Worm (Caenorhabditis elegans) whole organism, mixed stage, embryonic: ENCODE data around the gene semo-1.

Experiments
- M03D4.4 ChIP-seq: sonication (generic microtip); optimal IDR thresholded peaks from 2 replicates; lab custom pipeline; 2017; ENCODE audit warnings: mild to moderate bottlenecking, missing genetic modification characterization, missing compliant biosample characterization
- bed-3 ChIP-seq: fragments of 200-800 bp; sonication (Bioruptor generic); optimal IDR thresholded peaks from 3 replicates; lab custom pipeline; 2018; ENCODE audit warnings: mild to moderate bottlenecking, missing genetic modification characterization, moderate library complexity, missing compliant biosample characterization
- blmp-1 ChIP-seq: fragments of 150-350 bp; optimal IDR thresholded peaks from 2 replicates; lab custom pipeline; 2014; ENCODE audit warnings: missing biosample characterization, missing genetic modification characterization
- ceh-39 ChIP-seq: fragments of 150-350 bp; optimal IDR thresholded peaks from 2 replicates; lab custom pipeline; 2014; ENCODE audit warnings: missing biosample characterization, missing genetic modification characterization
- ceh-43 ChIP-seq: fragments of 200-800 bp; sonication (Bioruptor generic); optimal IDR thresholded peaks from 2 replicates; lab custom pipeline; 2018; ENCODE audit warnings: mild to moderate bottlenecking, missing genetic modification characterization, moderate library complexity, missing compliant biosample characterization
- ceh-83 ChIP-seq: fragments of 200-800 bp; sonication (Bioruptor generic); optimal IDR thresholded peaks from 2 replicates; lab custom pipeline; 2018; ENCODE audit warnings: mild to moderate bottlenecking, missing genetic modification characterization, missing compliant biosample characterization
- ces-1 ChIP-seq: fragments of 150-350 bp; optimal IDR thresholded peaks from 2 replicates; lab custom pipeline; 2014; ENCODE audit warnings: missing biosample characterization, missing genetic modification reagents, missing genetic modification characterization
- cnd-1 ChIP-seq: fragments of 200-800 bp; sonication (Bioruptor generic); optimal IDR thresholded peaks from 2 replicates; lab custom pipeline; 2018; ENCODE audit warnings: mild to moderate bottlenecking, missing genetic modification characterization, missing compliant biosample characterization
- drap-1 ChIP-seq: fragments of 200-800 bp; sonication (Bioruptor generic); optimal IDR thresholded peaks from 3 replicates; lab custom pipeline; 2018; ENCODE audit warnings: mild to moderate bottlenecking, missing genetic modification characterization, missing compliant biosample characterization
- elt-1 ChIP-seq: sonication (generic microtip); optimal IDR thresholded peaks from 2 replicates; lab custom pipeline; 2017; ENCODE audit warnings: missing genetic modification characterization, mild to moderate bottlenecking, missing compliant biosample characterization, antibody characterized with exemption, moderate library complexity, borderline replicate concordance; ENCODE audit not compliant: insufficient read depth
- elt-3 ChIP-seq: fragments of 150-350 bp; optimal IDR thresholded peaks from 2 replicates; lab custom pipeline; 2014; ENCODE audit warnings: missing biosample characterization, missing genetic modification characterization
- flh-1 ChIP-seq: fragments of 200-800 bp; sonication (Bioruptor generic); optimal IDR thresholded peaks from 2 replicates; lab custom pipeline; 2018; ENCODE audit warnings: mild to moderate bottlenecking, missing genetic modification characterization, moderate library complexity, missing compliant biosample characterization
- ham-2 ChIP-seq: fragments of 200-800 bp; sonication (Bioruptor generic); optimal IDR thresholded peaks from 2 replicates; lab custom pipeline; 2018; ENCODE audit warnings: mild to moderate bottlenecking, missing genetic modification characterization, missing compliant biosample characterization
- hlh-1 ChIP-seq: fragments of 150-350 bp; optimal IDR thresholded peaks from 2 replicates; lab custom pipeline; 2014; ENCODE audit warnings: missing biosample characterization, missing genetic modification reagents, missing genetic modification characterization
- lin-13 ChIP-seq: fragments of 150-350 bp; optimal IDR thresholded peaks from 2 replicates; lab custom pipeline; 2014; ENCODE audit warnings: missing biosample characterization, missing genetic modification characterization
- lin-32 ChIP-seq: fragments of 200-800 bp; sonication (Bioruptor generic); optimal IDR thresholded peaks from 2 replicates; lab custom pipeline; 2018; ENCODE audit warnings: mild to moderate bottlenecking, missing genetic modification characterization, missing compliant biosample characterization
- lsy-2 ChIP-seq: fragments of 150-350 bp; optimal IDR thresholded peaks from 2 replicates; lab custom pipeline; 2014; ENCODE audit warnings: missing biosample characterization, missing genetic modification characterization
- mab-5 ChIP-seq: fragments of 150-350 bp; optimal IDR thresholded peaks from 2 replicates; lab custom pipeline; 2014; ENCODE audit warnings: missing biosample characterization, missing genetic modification characterization
- mep-1 ChIP-seq: fragments of 150-350 bp; optimal IDR thresholded peaks from 2 replicates; lab custom pipeline; 2017; ENCODE audit warnings: missing biosample characterization, missing genetic modification reagents, missing genetic modification characterization, inconsistent platforms
- mls-2 ChIP-seq: sonication (generic microtip); optimal IDR thresholded peaks from 2 replicates; lab custom pipeline; 2016; ENCODE audit warnings: mild to moderate bottlenecking, missing genetic modification characterization, moderate library complexity, missing compliant biosample characterization
- nhr-12 ChIP-seq: fragments of 150-350 bp; optimal IDR thresholded peaks from 2 replicates; lab custom pipeline; 2014; ENCODE audit warnings: missing biosample characterization, missing genetic modification characterization
- nhr-2 ChIP-seq: fragments of 150-350 bp; optimal IDR thresholded peaks from 2 replicates; lab custom pipeline; 2014; ENCODE audit warnings: missing biosample characterization, missing genetic modification characterization
- nhr-237 ChIP-seq: fragments of 150-350 bp; optimal IDR thresholded peaks from 2 replicates; lab custom pipeline; 2014; ENCODE audit warnings: missing biosample characterization, missing genetic modification characterization
- nhr-28 ChIP-seq: fragments of 150-350 bp; optimal IDR thresholded peaks from 2 replicates; lab custom pipeline; 2014; ENCODE audit warnings: missing biosample characterization, missing genetic modification characterization
- nhr-76 ChIP-seq: sonication (generic microtip); optimal IDR thresholded peaks from 2 replicates; lab custom pipeline; 2017; ENCODE audit warnings: missing biosample characterization, missing genetic modification characterization
- pha-4 ChIP-seq: fragments of 150-350 bp; optimal IDR thresholded peaks from 2 replicates; lab custom pipeline; 2018; ENCODE audit warnings: missing biosample characterization, missing genetic modification reagents, missing genetic modification characterization
- sem-2 ChIP-seq: fragments of 200-800 bp; sonication (Bioruptor generic); optimal IDR thresholded peaks from 2 replicates; lab custom pipeline; 2018; ENCODE audit warnings: mild to moderate bottlenecking, missing genetic modification characterization, missing compliant biosample characterization
- snpc-4 ChIP-seq: fragments of 150-350 bp; optimal IDR thresholded peaks from 2 replicates; lab custom pipeline; 2014; ENCODE audit warnings: missing biosample characterization, missing genetic modification characterization
- sptf-1 ChIP-seq: sonication (generic microtip); optimal IDR thresholded peaks from 2 replicates; lab custom pipeline; 2017; ENCODE audit warnings: mild to moderate bottlenecking, missing genetic modification characterization, moderate library complexity, missing compliant biosample characterization
- tbx-8 ChIP-seq: fragments of 200-800 bp; sonication (Bioruptor generic); optimal IDR thresholded peaks from 2 replicates; lab custom pipeline; 2018; ENCODE audit warnings: mild to moderate bottlenecking, missing genetic modification characterization, moderate library complexity, missing compliant biosample characterization
- unc-120 ChIP-seq: sonication (generic microtip); optimal IDR thresholded peaks from 2 replicates; lab custom pipeline; 2017; ENCODE audit warnings: missing genetic modification characterization, missing compliant biosample characterization; ENCODE audit not compliant: poor library complexity, severe bottlenecking
- unc-39 ChIP-seq: fragments of 150-350 bp; optimal IDR thresholded peaks from 2 replicates; lab custom pipeline; 2014; ENCODE audit warnings: missing biosample characterization, missing genetic modification characterization
- unc-62 ChIP-seq: fragments of 150-350 bp; optimal IDR thresholded peaks from 2 replicates; lab custom pipeline; 2014; ENCODE audit warnings: missing biosample characterization, missing genetic modification reagents, missing genetic modification characterization
- zip-8 ChIP-seq: fragments of 150-350 bp; optimal IDR thresholded peaks from 2 replicates; lab custom pipeline; 2014; ENCODE audit warnings: missing biosample characterization, missing genetic modification characterization
- ztf-11 ChIP-seq: fragments of 150-350 bp; optimal IDR thresholded peaks from 2 replicates; lab custom pipeline; 2014; ENCODE audit warnings: missing biosample characterization, missing genetic modification characterization

Gene semo-1

ce11 chrIV:14032620-14033501, 18.1 kb upstream of the semo-1 start:
- TF ChIP-seq pha-4 (tag; lab: Kevin White, UChicago) = peak; percentile 96
- TF ChIP-seq lin-32 = peak; percentile 19
- no peak for TF ChIP-seq cnd-1 (tag; lab: Kevin White, UChicago)
- peak; percentile 92 for TF ChIP-seq ces-1 (GFP tag; lab: Kevin White, UChicago)
- no peak for TF ChIP-seq snpc-4 (tag; lab: Kevin White, UChicago)
- peak; percentile 49 for TF ChIP-seq lin-13
- no peak for TF ChIP-seq nhr-2 (tag; lab: Kevin White, UChicago)
- TF ChIP-seq ceh-83 (GFP tag; lab: Kevin White, UChicago) = no peak
- TF ChIP-seq elt-1 (tag; lab: Kevin White, UChicago) = peak; percentile 32
- TF ChIP-seq tbx-8 (GFP tag; lab: Kevin White, UChicago) = no peak
- no peak for TF ChIP-seq bed-3 (GFP tag; lab: Kevin White, UChicago)
- no peak for TF ChIP-seq nhr-76
- no peak for TF ChIP-seq sem-2 (GFP tag; lab: Kevin White, UChicago)
- peak; percentile 77 for TF ChIP-seq ham-2
- TF ChIP-seq nhr-237 (tag; lab: Kevin White, UChicago) = no peak
- no peak for TF ChIP-seq nhr-28 (tag; lab: Kevin White, UChicago)
- peak; percentile 84 for TF ChIP-seq unc-62
- peak; percentile 18 for TF ChIP-seq lsy-2 (tag; lab: Kevin White, UChicago)
- TF ChIP-seq M03D4.4 (tag; lab: Kevin White, UChicago) = peak; percentile 27
- TF ChIP-seq zip-8 = no peak
- TF ChIP-seq nhr-12 (tag; lab: Kevin White, UChicago) = peak; percentile 23
- TF ChIP-seq hlh-1 (tag; lab: Kevin White, UChicago) = peak; percentile 65
- TF ChIP-seq ztf-11 (tag; lab: Kevin White, UChicago) = peak; percentile 81
- peak; percentile 40 for TF ChIP-seq drap-1 (GFP tag; lab: Kevin White, UChicago)
- TF ChIP-seq flh-1 (GFP tag; lab: Kevin White, UChicago) = no peak
- no peak for TF ChIP-seq unc-39 (tag; lab: Kevin White, UChicago)
- TF ChIP-seq blmp-1 (tag; lab: Kevin White, UChicago) = no peak
- peak; percentile 70 for TF ChIP-seq sptf-1 (tag; lab: Kevin White, UChicago)
- no peak for TF ChIP-seq ceh-39 (tag; lab: Kevin White, UChicago)
- TF ChIP-seq unc-120 = peak; percentile 87
- no peak for TF ChIP-seq elt-3 (tag; lab: Kevin White, UChicago)
- peak; percentile 1 for TF ChIP-seq ceh-43
- peak; percentile 50 for TF ChIP-seq mep-1 (tag; lab: Kevin White, UChicago)
- no peak for TF ChIP-seq mab-5 (tag; lab: Kevin White, UChicago)
- TF ChIP-seq mls-2 (tag; lab: Kevin White, UChicago) = peak; percentile 88

- TF ChIP-seq M03D4.4 (tag; lab: Kevin White, UChicago) (no peak), ceh-43 (no peak), zip-8 (peak; percentile 5)
Measured at ce11 chrIV:14033502-14033751, 17.6 kb upstream of the semo-1 start.

- TF ChIP-seq ces-1 (GFP tag; lab: Kevin White, UChicago) (peak; percentile 81), zip-8 (no peak), nhr-76 (no peak), nhr-2 (tag; lab: Kevin White, UChicago) (peak; percentile 47), bed-3 (GFP tag; lab: Kevin White, UChicago) (peak; percentile 81), drap-1 (GFP tag; lab: Kevin White, UChicago) (peak; percentile 97), ceh-43 (peak; percentile 95), unc-120 (peak; percentile 98), hlh-1 (tag; lab: Kevin White, UChicago) (peak; percentile 78), cnd-1 (tag; lab: Kevin White, UChicago) (peak; percentile 98), mls-2 (tag; lab: Kevin White, UChicago) (peak; percentile 99), nhr-237 (tag; lab: Kevin White, UChicago) (peak; percentile 86), mep-1 (tag; lab: Kevin White, UChicago) (peak; percentile 84), nhr-12 (tag; lab: Kevin White, UChicago) (peak; percentile 79), lsy-2 (tag; lab: Kevin White, UChicago) (peak; percentile 81), ham-2 (peak; percentile 93), snpc-4 (tag; lab: Kevin White, UChicago) (no peak), flh-1 (GFP tag; lab: Kevin White, UChicago) (peak; percentile 94), ztf-11 (tag; lab: Kevin White, UChicago) (peak; percentile 96), blmp-1 (tag; lab: Kevin White, UChicago) (peak; percentile 78), sem-2 (GFP tag; lab: Kevin White, UChicago) (peak; percentile 97), ceh-39 (tag; lab: Kevin White, UChicago) (peak; percentile 85), lin-13 (no peak), elt-1 (tag; lab: Kevin White, UChicago) (peak; percentile 37), elt-3 (tag; lab: Kevin White, UChicago) (peak; percentile 55), unc-39 (tag; lab: Kevin White, UChicago) (peak; percentile 82), sptf-1 (tag; lab: Kevin White, UChicago) (peak; percentile 99), M03D4.4 (tag; lab: Kevin White, UChicago) (peak; percentile 98), nhr-28 (tag; lab: Kevin White, UChicago) (peak; percentile 85), pha-4 (tag; lab: Kevin White, UChicago) (peak; percentile 50), tbx-8 (GFP tag; lab: Kevin White, UChicago) (peak; percentile 98), ceh-83 (GFP tag; lab: Kevin White, UChicago) (peak; percentile 100), lin-32 (peak; percentile 93), mab-5 (tag; lab: Kevin White, UChicago) (peak; percentile 47), unc-62 (peak; percentile 62)
Measured at ce11 chrIV:14033752-14034570, 17.0 kb upstream of the semo-1 start.
